Worm (Caenorhabditis elegans): Measurements from ENCODE around the gene vab-3.

The vab-3 gene

ce11 chrX:10524483-10524948 lies 24.8 kb downstream of the vab-3 start, which contains the start of the genes mboa-7 and git-1 (continued):
- TF ChIP-seq nhr-47 (tag; optimal IDR thresholded peaks at IDR 0.05) (peak; percentile 63), ceh-63 (GFP tag; optimal IDR thresholded peaks at IDR 0.05) (no peak), jun-1 (tag; optimal IDR thresholded peaks at IDR 0.05) (no peak), hpl-2 (GFP tag; optimal IDR thresholded peaks at IDR 0.05) (peak; percentile 65), ceh-88 (GFP tag; IDR thresholded peaks at IDR 0.05) (peak; percentile 11; the same call in 1 of the 2 replicates), nhr-90 (tag; optimal IDR thresholded peaks at IDR 0.05; ENCODE audit: poor library complexity) (peak; percentile 51), ceh-82 (tag; optimal IDR thresholded peaks at IDR 0.05) (peak in 1 of 3 experiments; percentile 61), unc-130 (tag; optimal IDR thresholded peaks at IDR 0.05) (peak; percentile 66), lin-35 (GFP tag; optimal IDR thresholded peaks at IDR 0.05) (peak; percentile 42 to 81), pax-3 (tag; optimal IDR thresholded peaks at IDR 0.05) (peak; percentile 3), fos-1 (tag; optimal IDR thresholded peaks at IDR 0.05) (no peak), zip-4 (GFP tag; optimal IDR thresholded peaks at IDR 0.05) (no peak), unc-62 (GFP tag; optimal IDR thresholded peaks at IDR 0.05) (no peak), grh-1 (GFP tag; IDR thresholded peaks at IDR 0.05) (peak; percentile 42; the same call in 1 of the 2 replicates), C04F5.9 (tag; optimal IDR thresholded peaks at IDR 0.05) (no peak), swsn-7 (tag; optimal IDR thresholded peaks at IDR 0.05) (peak; percentile 61), unc-30 (tag; optimal IDR thresholded peaks at IDR 0.05) (no peak), tbx-2 (tag; optimal IDR thresholded peaks at IDR 0.05) (peak; percentile 65), efl-1 (optimal IDR thresholded peaks at IDR 0.05) (peak; percentile 42 to 49), efl-1 (GFP tag; optimal IDR thresholded peaks at IDR 0.05 in 1 of 2) (peak; percentile 12 to 92), vab-15 (tag; optimal IDR thresholded peaks at IDR 0.05) (peak; percentile 15), mef-2 (tag; optimal IDR thresholded peaks at IDR 0.05) (no peak), nhr-77 (tag; optimal IDR thresholded peaks at IDR 0.05) (peak; percentile 45)

ce11 chrX:10527414-10527813 lies 27.7 kb downstream of the vab-3 start:
- TF ChIP-seq nhr-19 (GFP tag; conservative IDR thresholded peaks at IDR 0.05) (no peak), elt-2 (tag; optimal IDR thresholded peaks at IDR 0.05) (peak; percentile 39), mdl-1 (tag; optimal IDR thresholded peaks at IDR 0.05) (peak in 1 of 2 experiments; percentile 10), aha-1 (tag; optimal IDR thresholded peaks at IDR 0.05) (no peak), sox-4 (tag; optimal IDR thresholded peaks at IDR 0.05) (no peak), lin-14 (GFP tag; optimal IDR thresholded peaks at IDR 0.05) (no peak), nhr-84 (tag; optimal IDR thresholded peaks at IDR 0.05) (no peak), fkh-4 (tag; optimal IDR thresholded peaks at IDR 0.05; ENCODE audit: borderline replicate concordance) (no peak), mef-2 (tag; optimal IDR thresholded peaks at IDR 0.05) (no peak), hpl-2 (GFP tag; optimal IDR thresholded peaks at IDR 0.05) (no peak), dsc-1 (tag; optimal IDR thresholded peaks at IDR 0.05) (no peak)

ce11 chrX:10528993-10529392 lies 29.3 kb downstream of the vab-3 start, which contains the start of the genes F14F3.5 and slcf-1:
Gene F14F3.5 (minus strand): TSS chrX:10529226.
Gene slcf-1 (plus strand): TSS chrX:10529294.
- TF ChIP-seq C34B4.2 (tag; optimal IDR thresholded peaks at IDR 0.05): no peak
- TF ChIP-seq elt-2 (tag; optimal IDR thresholded peaks at IDR 0.05): peak; percentile 75

- TF ChIP-seq pax-3 (tag; optimal IDR thresholded peaks at IDR 0.05) (no peak), lin-15B (tag; optimal IDR thresholded peaks at IDR 0.05) (no peak), sptf-1 (tag; optimal IDR thresholded peaks at IDR 0.05) (no peak), nhr-71 (tag; optimal IDR thresholded peaks at IDR 0.05) (peak; percentile 15), lin-35 (GFP tag; optimal IDR thresholded peaks at IDR 0.05) (peak in 1 of 2 experiments; percentile 38), C04F5.9 (tag; optimal IDR thresholded peaks at IDR 0.05) (no peak), jun-1 (tag; optimal IDR thresholded peaks at IDR 0.05) (no peak), nhr-20 (tag; optimal IDR thresholded peaks at IDR 0.05) (peak; percentile 18), elt-2 (tag; optimal IDR thresholded peaks at IDR 0.05) (peak; percentile 93), unc-98 (GFP tag; IDR thresholded peaks at IDR 0.05) (no peak), egl-13 (tag; optimal IDR thresholded peaks at IDR 0.05) (peak; percentile 26), nhr-12 (tag; optimal IDR thresholded peaks at IDR 0.05) (no peak)
These were observed 32.6 kb downstream of the vab-3 start for ce11 chrX:10532180-10532833.
